Worm (Caenorhabditis elegans): Measurements from ENCODE around the gene grl-8.

The grl-8 gene

DNA sequence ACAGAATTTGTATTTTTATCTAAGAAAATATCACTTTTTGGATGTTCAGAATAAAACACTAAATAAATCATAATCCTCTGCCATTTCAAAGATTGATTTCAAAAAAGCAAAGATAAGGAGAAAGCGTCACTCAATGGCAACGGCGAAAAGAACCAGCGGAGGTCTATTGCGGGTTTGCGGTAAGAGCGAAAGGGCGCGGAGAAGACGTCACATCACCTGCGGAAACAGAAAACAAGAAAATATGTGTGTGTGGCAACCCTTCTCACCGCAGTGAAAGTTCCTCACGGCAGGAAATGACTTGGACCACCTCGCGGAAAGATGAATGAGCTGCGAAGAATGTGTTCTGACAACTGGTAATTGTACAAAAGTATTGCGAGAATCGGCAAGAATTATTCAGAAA lies 33.1 kb downstream of the grl-8 start:
- no peak for TF ChIP-seq ref-1 (GFP tag; conservative IDR thresholded peaks at IDR 0.05)
- TF ChIP-seq med-1 (GFP tag; optimal IDR thresholded peaks at IDR 0.05; ENCODE audit: insufficient read depth) = no peak
- no peak for TF ChIP-seq cog-1 (tag; optimal IDR thresholded peaks at IDR 0.05)
- no peak for TF ChIP-seq flt-1 (GFP tag; IDR thresholded peaks at IDR 0.05)
- TF ChIP-seq T22C8.4 (GFP tag; IDR thresholded peaks at IDR 0.05) = no peak
- TF ChIP-seq tab-1 (GFP tag; IDR thresholded peaks at IDR 0.05) = no peak
- no peak for TF ChIP-seq ztf-29 (GFP tag; IDR thresholded peaks at IDR 0.05)
- TF ChIP-seq klf-2 (GFP tag; conservative IDR thresholded peaks at IDR 0.05) = no peak
- TF ChIP-seq ztf-23 (GFP tag; IDR thresholded peaks at IDR 0.05) = no peak

DNA sequence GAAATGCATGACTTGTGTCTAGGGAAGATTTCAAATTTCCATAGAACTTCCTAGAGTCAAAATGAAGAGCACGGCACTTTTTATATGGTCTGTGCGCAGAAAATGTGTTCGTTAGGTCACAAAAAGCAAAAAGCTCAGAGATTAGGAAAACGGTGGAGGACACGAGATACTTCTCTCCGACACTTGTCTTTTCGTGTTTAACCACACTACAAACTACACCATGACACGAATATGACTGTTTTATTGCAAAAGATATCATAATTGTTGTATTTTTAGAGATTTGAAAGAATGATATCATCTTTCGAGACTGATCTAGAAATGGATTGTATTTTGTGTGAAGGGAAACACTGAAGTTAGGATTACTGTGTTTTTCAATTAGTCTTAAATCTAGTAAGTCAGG lies 33.9 kb downstream of the grl-8 start:
- no peak for TF ChIP-seq ztf-23 (GFP tag; IDR thresholded peaks at IDR 0.05)
- no peak for TF ChIP-seq med-1 (GFP tag; optimal IDR thresholded peaks at IDR 0.05; ENCODE audit: insufficient read depth)
- no peak for TF ChIP-seq cog-1 (tag; optimal IDR thresholded peaks at IDR 0.05)
- no peak for TF ChIP-seq T22C8.4 (GFP tag; IDR thresholded peaks at IDR 0.05)
- TF ChIP-seq tab-1 (GFP tag; IDR thresholded peaks at IDR 0.05) = no peak
- no peak for TF ChIP-seq klf-2 (GFP tag; conservative IDR thresholded peaks at IDR 0.05)
- no peak for TF ChIP-seq ztf-29 (GFP tag; IDR thresholded peaks at IDR 0.05)
- TF ChIP-seq flt-1 (GFP tag; IDR thresholded peaks at IDR 0.05) = no peak
- no peak for TF ChIP-seq ref-1 (GFP tag; conservative IDR thresholded peaks at IDR 0.05)

DNA sequence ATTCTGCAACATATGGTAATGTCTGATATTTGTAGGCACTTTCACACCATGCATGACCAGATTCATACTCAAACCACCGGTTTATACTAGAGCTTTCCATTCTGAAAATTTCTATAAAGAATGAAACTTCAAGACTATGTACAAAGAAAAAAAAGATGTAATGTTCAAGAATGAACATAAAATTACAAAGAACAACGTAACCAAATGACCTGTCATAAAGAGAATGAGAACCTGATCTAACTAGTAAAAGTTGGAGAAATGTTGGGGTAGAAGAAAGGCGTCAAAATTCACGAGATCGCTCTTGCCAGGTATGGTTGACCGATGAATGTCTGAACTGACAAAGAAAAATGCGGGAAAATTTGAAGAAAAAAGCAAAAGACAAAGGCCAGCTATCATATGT lies 35.3 kb downstream of the grl-8 start, which contains the start of gene W02F12.2:
W02F12.2 (minus strand) TSS at position 101 of the 400 bp plus-strand sequence.
- TF ChIP-seq flt-1 (GFP tag; IDR thresholded peaks at IDR 0.05) (no peak), klf-2 (GFP tag; conservative IDR thresholded peaks at IDR 0.05) (no peak), T22C8.4 (GFP tag; IDR thresholded peaks at IDR 0.05) (no peak), cog-1 (tag; optimal IDR thresholded peaks at IDR 0.05) (no peak), med-1 (GFP tag; optimal IDR thresholded peaks at IDR 0.05; ENCODE audit: insufficient read depth) (no peak)

ce11 chrV:6694668-6695067 lies 38.2 kb downstream of the grl-8 start, which contains the start of gene W02F12.8:
Gene W02F12.8, minus strand, starts transcription at chrV:6694768.
- no peak for TF ChIP-seq tab-1 (GFP tag; IDR thresholded peaks at IDR 0.05)

DNA sequence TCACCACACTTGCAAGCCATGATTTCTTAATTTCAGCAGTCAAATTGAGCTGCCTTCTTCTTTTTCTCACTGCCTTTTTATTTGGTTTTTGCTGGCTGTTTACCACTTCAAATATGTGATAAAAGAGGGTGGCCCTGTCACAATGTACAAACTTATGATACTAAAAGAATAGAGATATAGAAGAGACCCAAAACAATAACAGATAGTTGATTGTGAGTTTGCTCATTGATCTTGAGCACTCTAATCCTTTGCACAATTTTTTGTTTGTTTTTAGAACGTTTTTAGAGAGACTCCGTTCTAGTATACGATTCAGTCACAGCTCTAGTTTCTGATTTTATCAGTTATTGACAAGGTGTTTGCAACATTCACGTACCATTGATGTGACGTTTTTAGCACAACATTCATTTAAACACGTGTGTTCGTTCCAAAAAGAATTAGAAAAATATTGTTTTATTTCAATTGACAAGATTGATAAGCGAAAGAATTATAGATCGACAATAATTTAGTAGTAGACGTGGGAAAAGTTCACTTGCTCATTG lies 41.0 kb downstream of the grl-8 start, which contains the start of gene mtl-1:
mtl-1 (minus strand) TSS at position 51 of the 539 bp plus-strand sequence.
- TF ChIP-seq ztf-23 (GFP tag; IDR thresholded peaks at IDR 0.05) (no peak), ztf-29 (GFP tag; IDR thresholded peaks at IDR 0.05) (no peak), tab-1 (GFP tag; IDR thresholded peaks at IDR 0.05) (no peak), klf-2 (GFP tag; conservative IDR thresholded peaks at IDR 0.05) (no peak), T22C8.4 (GFP tag; IDR thresholded peaks at IDR 0.05) (no peak), cog-1 (tag; optimal IDR thresholded peaks at IDR 0.05) (no peak), flt-1 (GFP tag; IDR thresholded peaks at IDR 0.05) (no peak), med-1 (GFP tag; optimal IDR thresholded peaks at IDR 0.05; ENCODE audit: insufficient read depth) (no peak), ref-1 (GFP tag; conservative IDR thresholded peaks at IDR 0.05) (no peak)

- TF ChIP-seq ztf-29 (GFP tag; IDR thresholded peaks at IDR 0.05) = no peak
- no peak for TF ChIP-seq klf-2 (GFP tag; conservative IDR thresholded peaks at IDR 0.05)
- TF ChIP-seq T22C8.4 (GFP tag; IDR thresholded peaks at IDR 0.05) = no peak
- no peak for TF ChIP-seq ref-1 (GFP tag; conservative IDR thresholded peaks at IDR 0.05)
- TF ChIP-seq cog-1 (tag; optimal IDR thresholded peaks at IDR 0.05) = no peak
- no peak for TF ChIP-seq flt-1 (GFP tag; IDR thresholded peaks at IDR 0.05)
- TF ChIP-seq tab-1 (GFP tag; IDR thresholded peaks at IDR 0.05) = no peak
- no peak for TF ChIP-seq ztf-23 (GFP tag; IDR thresholded peaks at IDR 0.05)
- no peak for TF ChIP-seq med-1 (GFP tag; optimal IDR thresholded peaks at IDR 0.05; ENCODE audit: insufficient read depth)
Observed at ce11 chrV:6690075-6690474, 42.8 kb downstream of the grl-8 start.

ce11 chrV:6688392-6688791 lies 44.5 kb downstream of the grl-8 start, which contains the start of gene K11G9.5:
Gene K11G9.5, minus strand, starts transcription at chrV:6688492.
- TF ChIP-seq med-1 (GFP tag; optimal IDR thresholded peaks at IDR 0.05; ENCODE audit: insufficient read depth) (no peak), flt-1 (GFP tag; IDR thresholded peaks at IDR 0.05) (no peak), cog-1 (tag; optimal IDR thresholded peaks at IDR 0.05) (no peak), klf-2 (GFP tag; conservative IDR thresholded peaks at IDR 0.05) (no peak)

DNA sequence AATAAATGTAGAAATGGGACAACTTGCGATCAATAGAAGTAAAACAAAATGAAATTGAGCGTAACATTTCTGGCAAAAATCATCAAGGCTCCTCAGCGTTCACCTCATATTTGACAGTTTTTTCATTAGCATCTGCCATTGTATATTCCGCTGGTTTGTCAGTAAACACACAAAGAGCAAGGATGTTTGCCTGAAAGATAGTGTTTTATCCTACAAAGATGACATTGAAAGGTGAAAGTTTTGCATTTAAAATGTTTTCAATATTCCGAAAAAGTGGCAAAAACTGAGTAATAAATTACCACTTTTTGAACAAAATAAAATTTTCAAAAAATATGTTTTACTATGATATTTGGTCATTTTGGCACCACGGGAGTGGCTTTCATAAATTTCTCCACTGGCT lies 46.9 kb downstream of the grl-8 start:
- no peak for TF ChIP-seq flt-1 (GFP tag; IDR thresholded peaks at IDR 0.05)
- TF ChIP-seq klf-2 (GFP tag; conservative IDR thresholded peaks at IDR 0.05) = no peak
- no peak for TF ChIP-seq ztf-23 (GFP tag; IDR thresholded peaks at IDR 0.05)
- no peak for TF ChIP-seq tab-1 (GFP tag; IDR thresholded peaks at IDR 0.05)
- TF ChIP-seq med-1 (GFP tag; optimal IDR thresholded peaks at IDR 0.05; ENCODE audit: insufficient read depth) = no peak
- TF ChIP-seq ztf-29 (GFP tag; IDR thresholded peaks at IDR 0.05) = no peak
- no peak for TF ChIP-seq cog-1 (tag; optimal IDR thresholded peaks at IDR 0.05)
- no peak for TF ChIP-seq T22C8.4 (GFP tag; IDR thresholded peaks at IDR 0.05)
- TF ChIP-seq ref-1 (GFP tag; conservative IDR thresholded peaks at IDR 0.05) = no peak

DNA sequence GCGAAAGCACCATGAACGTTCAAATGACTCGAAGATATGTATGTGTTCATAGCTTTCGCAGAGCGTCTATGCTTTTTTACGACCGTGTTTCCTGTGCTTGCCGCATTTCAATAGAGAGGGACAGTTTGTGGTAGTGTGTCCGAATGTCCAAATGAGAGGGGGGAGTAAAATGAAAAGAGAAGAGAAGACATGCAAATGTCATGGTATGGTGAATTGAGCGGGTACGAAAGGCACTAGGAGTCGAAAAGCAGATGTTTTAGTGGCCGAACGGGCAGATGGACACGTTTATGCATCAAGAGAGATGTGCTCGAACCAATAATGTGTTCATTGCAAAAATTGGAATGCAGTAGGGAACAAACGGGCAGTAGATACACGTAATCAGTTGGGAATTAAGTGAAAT lies 47.4 kb downstream of the grl-8 start:
- TF ChIP-seq cog-1 (tag; optimal IDR thresholded peaks at IDR 0.05) (no peak), med-1 (GFP tag; optimal IDR thresholded peaks at IDR 0.05; ENCODE audit: insufficient read depth) (no peak), ztf-29 (GFP tag; IDR thresholded peaks at IDR 0.05) (no peak), ztf-23 (GFP tag; IDR thresholded peaks at IDR 0.05) (no peak), flt-1 (GFP tag; IDR thresholded peaks at IDR 0.05) (no peak), ref-1 (GFP tag; conservative IDR thresholded peaks at IDR 0.05) (no peak), tab-1 (GFP tag; IDR thresholded peaks at IDR 0.05) (no peak), klf-2 (GFP tag; conservative IDR thresholded peaks at IDR 0.05) (no peak), T22C8.4 (GFP tag; IDR thresholded peaks at IDR 0.05) (no peak)

ce11 chrV:6684541-6684940 lies 48.4 kb downstream of the grl-8 start:
- 0 out of 2 replicates have a peak, but pooled peaks have one; percentile 52 for TF ChIP-seq tab-1 (GFP tag; IDR thresholded peaks at IDR 0.05)
- no peak for TF ChIP-seq ztf-23 (GFP tag; IDR thresholded peaks at IDR 0.05)
- no peak for TF ChIP-seq T22C8.4 (GFP tag; IDR thresholded peaks at IDR 0.05)
- TF ChIP-seq cog-1 (tag; optimal IDR thresholded peaks at IDR 0.05) = peak; percentile 32
- TF ChIP-seq med-1 (GFP tag; optimal IDR thresholded peaks at IDR 0.05; ENCODE audit: insufficient read depth) = no peak
- no peak for TF ChIP-seq flt-1 (GFP tag; IDR thresholded peaks at IDR 0.05)
- no peak for TF ChIP-seq klf-2 (GFP tag; conservative IDR thresholded peaks at IDR 0.05)
